ENCODE assay signal across 5 fruit fly cellular contexts in the genomic region with DNA sequence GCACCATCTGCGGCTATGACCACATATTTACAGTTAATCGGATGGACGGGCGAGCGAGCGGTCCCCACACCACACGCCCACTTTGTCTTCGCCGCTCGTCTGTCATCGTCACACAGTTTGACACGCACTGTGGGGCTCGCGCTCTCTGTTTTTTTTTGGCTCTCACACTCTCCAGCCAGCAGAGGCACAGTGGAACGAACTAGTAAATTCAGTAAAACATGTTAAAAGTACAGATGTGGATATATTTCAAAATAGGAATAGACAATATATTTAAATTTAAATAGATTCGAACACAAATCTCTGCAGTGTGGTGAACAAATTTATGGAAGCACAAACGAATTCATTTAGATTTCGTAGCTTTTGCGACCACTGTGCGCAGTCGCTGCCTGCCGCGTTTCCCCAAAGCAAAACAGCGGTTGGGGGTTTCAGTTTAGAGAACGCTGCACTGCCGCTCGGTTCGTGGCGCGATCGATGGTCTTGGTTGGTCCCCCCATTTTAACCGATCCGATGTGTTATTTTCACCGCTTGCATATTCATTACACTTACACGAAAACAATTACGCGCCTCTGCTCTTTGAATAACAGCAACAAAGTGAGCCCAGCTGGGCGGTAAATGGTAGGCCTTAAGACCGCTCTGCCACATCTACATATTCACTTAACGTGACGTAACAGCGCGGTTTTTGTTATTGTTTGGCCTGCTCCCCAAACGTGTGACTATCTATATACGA.
TF ChIP-seq lines count a peak whose summit lies in the region.

No protein-coding gene starts in this region.

- TF ChIP-seq CTCF in whole organism, embryonic (GFP tag; optimal IDR thresholded peaks at IDR 0.05; lab: Kevin White, UChicago), result peak; percentile 76

TF ChIP-seq in whole organism, adult, 20 proteins besides CTCF, POLR2A, EP300 and RAD21 (continues in another document):
- TF ChIP-seq cic (GFP tag; optimal IDR thresholded peaks at IDR 0.05; lab: Kevin White, UChicago) (peak; percentile 92), CG7101 (tag; optimal IDR thresholded peaks at IDR 0.05; lab: Kevin White, UChicago) (peak; percentile 98), toe (GFP tag; optimal IDR thresholded peaks at IDR 0.05; lab: Kevin White, UChicago) (peak; percentile 97), CG7045 (GFP tag; optimal IDR thresholded peaks at IDR 0.05; lab: Kevin White, UChicago) (peak; percentile 97), tj (GFP tag; optimal IDR thresholded peaks at IDR 0.05; lab: Kevin White, UChicago) (peak; percentile 83), Crg-1 (GFP tag; optimal IDR thresholded peaks at IDR 0.05; lab: Kevin White, UChicago) (peak; percentile 97), kay (GFP tag; lab: Kevin White, UChicago; ENCODE audit: borderline replicate concordance) (peak; percentile 99), bab1 (GFP tag; optimal IDR thresholded peaks at IDR 0.05; lab: Kevin White, UChicago) (peak; percentile 98), ovo (GFP tag; optimal IDR thresholded peaks at IDR 0.05; lab: Kevin White, UChicago) (peak; percentile 93), CG11617 (GFP tag; optimal IDR thresholded peaks at IDR 0.05; lab: Kevin White, UChicago) (peak; percentile 98), pad (GFP tag; optimal IDR thresholded peaks at IDR 0.05; lab: Kevin White, UChicago) (peak; percentile 85), CG5204 (GFP tag; optimal IDR thresholded peaks at IDR 0.05; lab: Kevin White, UChicago) (peak; percentile 97), cnc (optimal IDR thresholded peaks at IDR 0.05; lab: Kevin White, UChicago) (no peak), Hr96 (GFP tag; optimal IDR thresholded peaks at IDR 0.05; lab: Kevin White, UChicago) (peak; percentile 97), CG1620 (GFP tag; optimal IDR thresholded peaks at IDR 0.05; lab: Kevin White, UChicago) (peak; percentile 98), CG14711 (tag; optimal IDR thresholded peaks at IDR 0.05; lab: Kevin White, UChicago) (peak; percentile 94)

TF ChIP-seq in whole organism, embryonic, 481 proteins besides CTCF, POLR2A, EP300 and RAD21 (continues in another document):
- TF ChIP-seq CG2202 (tag; optimal IDR thresholded peaks at IDR 0.05; lab: Kevin White, UChicago) (peak; percentile 98), Bgb (GFP tag; IDR thresholded peaks at IDR 0.05; lab: Robert Waterston, UW; ENCODE audit: partially characterized antibody) (peak; percentile 81), Doc2 (GFP tag; IDR thresholded peaks at IDR 0.05; lab: Robert Waterston, UW) (peak; percentile 94), da (GFP tag; optimal IDR thresholded peaks at IDR 0.05; lab: Kevin White, UChicago) (peak; percentile 92), Lim3 (GFP tag; IDR thresholded peaks at IDR 0.05; lab: Robert Waterston, UW) (peak; percentile 90), Fer2 (tag; optimal IDR thresholded peaks at IDR 0.05; lab: Kevin White, UChicago) (peak; percentile 95), emc (GFP tag; optimal IDR thresholded peaks at IDR 0.05; lab: Kevin White, UChicago) (peak; percentile 91), CG14667 (GFP tag; IDR thresholded peaks at IDR 0.05; lab: Robert Waterston, UW) (peak; percentile 97), sd (tag; optimal IDR thresholded peaks at IDR 0.05; lab: Kevin White, UChicago) (peak; percentile 93), ssp (GFP tag; IDR thresholded peaks at IDR 0.05; lab: Robert Waterston, UW) (peak; percentile 92), en (GFP tag; optimal IDR thresholded peaks at IDR 0.05; lab: Kevin White, UChicago) (peak; percentile 92), Sry-β (GFP tag; optimal IDR thresholded peaks at IDR 0.05; lab: Kevin White, UChicago) (peak; percentile 64), Lpt (GFP tag; optimal IDR thresholded peaks at IDR 0.05; lab: Kevin White, UChicago) (no peak), CG11696 (GFP tag; IDR thresholded peaks at IDR 0.05; lab: Robert Waterston, UW) (peak; percentile 94), CG42726 (GFP tag; IDR thresholded peaks at IDR 0.05; lab: Robert Waterston, UW; ENCODE audit: partially characterized antibody) (0 out of 2 replicates have a peak, but pooled peaks have one; percentile 18), CG15073 (GFP tag; optimal IDR thresholded peaks at IDR 0.05; lab: Kevin White, UChicago) (peak; percentile 87)

TF ChIP-seq in whole organism, prepupa, 60 proteins besides CTCF, POLR2A, EP300 and RAD21 (continues in another document):
- peak; percentile 98 for TF ChIP-seq CG32006 (GFP tag; optimal IDR thresholded peaks at IDR 0.05; lab: Kevin White, UChicago)
- peak; percentile 98 for TF ChIP-seq Eip93F (GFP tag; optimal IDR thresholded peaks at IDR 0.05; lab: Kevin White, UChicago)
- TF ChIP-seq CG15336 (GFP tag; IDR thresholded peaks at IDR 0.05; lab: Robert Waterston, UW), result peak; percentile 99
- TF ChIP-seq CG6808 (GFP tag; optimal IDR thresholded peaks at IDR 0.05; lab: Kevin White, UChicago), result peak; percentile 95
- peak; percentile 98 for TF ChIP-seq CG1621 (tag; optimal IDR thresholded peaks at IDR 0.05; lab: Kevin White, UChicago)
- peak; percentile 88 for TF ChIP-seq fkh (GFP tag; optimal IDR thresholded peaks at IDR 0.05; lab: Kevin White, UChicago)
- TF ChIP-seq CG6854 (GFP tag; optimal IDR thresholded peaks at IDR 0.05; lab: Kevin White, UChicago), result peak; percentile 99
- peak; percentile 94 for TF ChIP-seq CG3032 (tag; optimal IDR thresholded peaks at IDR 0.05; lab: Kevin White, UChicago)
- peak; percentile 97 for TF ChIP-seq spab (GFP tag; optimal IDR thresholded peaks at IDR 0.05; lab: Kevin White, UChicago)
- peak; percentile 99 for TF ChIP-seq achi (GFP tag; optimal IDR thresholded peaks at IDR 0.05; lab: Kevin White, UChicago)
- peak; percentile 99 for TF ChIP-seq topi (GFP tag; optimal IDR thresholded peaks at IDR 0.05; lab: Kevin White, UChicago)
- peak; percentile 99 for TF ChIP-seq Sox14 (GFP tag; optimal IDR thresholded peaks at IDR 0.05; lab: Kevin White, UChicago)
- peak; percentile 97 for TF ChIP-seq Sox15 (GFP tag; optimal IDR thresholded peaks at IDR 0.05; lab: Kevin White, UChicago)
- TF ChIP-seq lz (GFP tag; optimal IDR thresholded peaks at IDR 0.05; lab: Kevin White, UChicago), result peak; percentile 99
- TF ChIP-seq Blimp-1 (GFP tag; optimal IDR thresholded peaks at IDR 0.05; lab: Kevin White, UChicago), result peak; percentile 86
- peak; percentile 99 for TF ChIP-seq pdm3 (GFP tag; optimal IDR thresholded peaks at IDR 0.05; lab: Kevin White, UChicago)
- peak; percentile 97 for TF ChIP-seq CG11294 (GFP tag; IDR thresholded peaks at IDR 0.05; lab: Robert Waterston, UW)

TF ChIP-seq in whole organism, pupa, 21 proteins besides CTCF, POLR2A, EP300 and RAD21 (continues in another document):
- peak; percentile 99 for TF ChIP-seq CG32121 (GFP tag; IDR thresholded peaks at IDR 0.05; lab: Robert Waterston, UW)
- TF ChIP-seq CG8159 (tag; optimal IDR thresholded peaks at IDR 0.05; lab: Kevin White, UChicago), result peak; percentile 97
- peak; percentile 98 for TF ChIP-seq CG9948 (tag; optimal IDR thresholded peaks at IDR 0.05; lab: Kevin White, UChicago)
- peak; percentile 99 for TF ChIP-seq Pif1A (GFP tag; optimal IDR thresholded peaks at IDR 0.05; lab: Kevin White, UChicago)
- TF ChIP-seq EcR (GFP tag; optimal IDR thresholded peaks at IDR 0.05; lab: Kevin White, UChicago), result peak; percentile 45
- TF ChIP-seq CG4496 (GFP tag; IDR thresholded peaks at IDR 0.05; lab: Robert Waterston, UW), result peak; percentile 99
- peak; percentile 97 for TF ChIP-seq CG13204 (GFP tag; optimal IDR thresholded peaks at IDR 0.05; lab: Kevin White, UChicago)
- peak; percentile 98 for TF ChIP-seq CG34367 (tag; optimal IDR thresholded peaks at IDR 0.05; lab: Kevin White, UChicago)
- TF ChIP-seq rn (GFP tag; IDR thresholded peaks at IDR 0.05; lab: Robert Waterston, UW), result peak; percentile 95
- peak; percentile 98 for TF ChIP-seq CG17806 (tag; optimal IDR thresholded peaks at IDR 0.05; lab: Kevin White, UChicago)
- peak; percentile 95 for TF ChIP-seq CG15710 (tag; optimal IDR thresholded peaks at IDR 0.05; lab: Kevin White, UChicago)
- peak; percentile 99 for TF ChIP-seq Snoo (tag; optimal IDR thresholded peaks at IDR 0.05; lab: Kevin White, UChicago)
- peak; percentile 98 for TF ChIP-seq CG12605 (GFP tag; IDR thresholded peaks at IDR 0.05; lab: Robert Waterston, UW)
- peak; percentile 97 for TF ChIP-seq D1 (tag; optimal IDR thresholded peaks at IDR 0.05; lab: Kevin White, UChicago)
- TF ChIP-seq gl (tag; optimal IDR thresholded peaks at IDR 0.05; lab: Kevin White, UChicago), result peak; percentile 96
- peak; percentile 99 for TF ChIP-seq fd96Ca (GFP tag; IDR thresholded peaks at IDR 0.05; lab: Robert Waterston, UW)
- peak; percentile 99 for TF ChIP-seq Ets98B (GFP tag; IDR thresholded peaks at IDR 0.05; lab: Robert Waterston, UW)
- TF ChIP-seq Pif1B (GFP tag; optimal IDR thresholded peaks at IDR 0.05; lab: Kevin White, UChicago), result peak; percentile 99
- TF ChIP-seq CG8301 (tag; optimal IDR thresholded peaks at IDR 0.05; lab: Kevin White, UChicago), result peak; percentile 98

TF ChIP-seq in whole organism, wandering third instar larva, 38 proteins besides CTCF, POLR2A, EP300 and RAD21 (continues in another document):
- TF ChIP-seq tai (GFP tag; optimal IDR thresholded peaks at IDR 0.05; lab: Kevin White, UChicago), result peak; percentile 95
- peak; percentile 96 to 99 for TF ChIP-seq foxo (GFP tag; optimal IDR thresholded peaks at IDR 0.05; lab: Kevin White, UChicago)
- peak; percentile 59 to 76 for TF ChIP-seq dl (GFP tag; optimal IDR thresholded peaks at IDR 0.05; lab: Kevin White, UChicago; ENCODE audit: insufficient read depth in 1 of 2, partially characterized antibody in 2 of 2)
- no peak for TF ChIP-seq Abd-B (GFP tag; optimal IDR thresholded peaks at IDR 0.05; lab: Kevin White, UChicago)
- TF ChIP-seq Vsx2 (GFP tag; optimal IDR thresholded peaks at IDR 0.05; lab: Kevin White, UChicago; ENCODE audit: partially characterized antibody), result no peak
- peak; percentile 87 for TF ChIP-seq Mio (GFP tag; optimal IDR thresholded peaks at IDR 0.05; lab: Kevin White, UChicago)
- peak; percentile 98 for TF ChIP-seq Rel (GFP tag; optimal IDR thresholded peaks at IDR 0.05; lab: Kevin White, UChicago)
- peak; percentile 95 for TF ChIP-seq Rel (tag; optimal IDR thresholded peaks at IDR 0.05; lab: Kevin White, UChicago)
- peak; percentile 99 for TF ChIP-seq fru (GFP tag; optimal IDR thresholded peaks at IDR 0.05; lab: Kevin White, UChicago)
- TF ChIP-seq dsf (GFP tag; optimal IDR thresholded peaks at IDR 0.05; lab: Kevin White, UChicago; ENCODE audit: borderline replicate concordance), result peak; percentile 96
- peak; percentile 98 for TF ChIP-seq Hnf4 (GFP tag; optimal IDR thresholded peaks at IDR 0.05; lab: Kevin White, UChicago)
- no peak for TF ChIP-seq Hr78 (GFP tag; optimal IDR thresholded peaks at IDR 0.05; lab: Kevin White, UChicago)
- peak; percentile 98 for TF ChIP-seq brk (GFP tag; optimal IDR thresholded peaks at IDR 0.05; lab: Kevin White, UChicago)
- TF ChIP-seq Sp1 (GFP tag; optimal IDR thresholded peaks at IDR 0.05; lab: Kevin White, UChicago), result peak; percentile 98
- peak; percentile 99 for TF ChIP-seq OdsH (GFP tag; optimal IDR thresholded peaks at IDR 0.05; lab: Kevin White, UChicago)
- peak; percentile 97 for TF ChIP-seq CG32264 (GFP tag; optimal IDR thresholded peaks at IDR 0.05; lab: Kevin White, UChicago)
- peak; percentile 99 for TF ChIP-seq sage (GFP tag; optimal IDR thresholded peaks at IDR 0.05; lab: Kevin White, UChicago)
- no peak for TF ChIP-seq lola (GFP tag; optimal IDR thresholded peaks at IDR 0.05; lab: Kevin White, UChicago)
- TF ChIP-seq br (GFP tag; optimal IDR thresholded peaks at IDR 0.05; lab: Kevin White, UChicago), result peak; percentile 99
